Worm (Caenorhabditis elegans) whole organism, L4/young adult: ENCODE data around the gene srx-102.

Source experiments
- dao-5 ChIP-seq: sonication (generic microtip); optimal IDR thresholded peaks from 2 replicates; lab custom pipeline; 2016; ENCODE audit warnings: missing genotype, missing genetic modification characterization, moderate library complexity, missing compliant biosample characterization
- him-1 ChIP-seq: sonication (generic microtip); optimal IDR thresholded peaks from 2 replicates; lab custom pipeline; 2016; ENCODE audit warnings: missing genotype, missing genetic modification reagents, missing genetic modification characterization, missing compliant biosample characterization

DNA sequence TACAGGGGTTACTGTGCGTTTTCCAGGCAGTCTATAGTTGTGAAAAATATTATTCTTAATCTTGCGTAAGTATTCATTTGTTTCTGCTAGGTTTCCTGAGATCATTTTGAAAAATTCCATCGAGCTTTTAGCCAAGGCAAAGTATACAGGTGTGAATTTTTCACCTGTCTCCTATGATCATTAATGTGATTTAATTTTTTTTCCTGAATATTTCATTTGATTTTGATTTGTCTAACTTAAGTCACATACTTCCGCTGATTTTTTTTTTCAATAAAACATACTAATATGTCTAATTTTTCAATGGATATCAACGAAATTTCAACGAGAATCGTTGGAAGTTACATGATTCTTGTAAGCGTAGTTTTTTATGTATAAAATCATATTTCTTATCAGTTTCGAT, 10.8 kb upstream of the srx-102 start, which contains the start of gene srx-108:
- TF ChIP-seq dao-5 (tag; lab: Kevin White, UChicago) (no peak), him-1 (tag; lab: Kevin White, UChicago) (no peak)
